Worm (Caenorhabditis elegans) whole organism, L1 larva: Measurements from ENCODE around the gene C06H5.12.

Experiments used
- C34B4.2 ChIP-seq: sonication (generic microtip); optimal IDR thresholded peaks from 2 replicates; lab custom pipeline; 2017; ENCODE audit warnings: mild to moderate bottlenecking, missing genetic modification characterization, missing compliant biosample characterization
- egl-27 ChIP-seq, 2 experiments: fragments of 150-350 bp in 1 of 2; sonication (generic microtip); optimal IDR thresholded peaks; 3 replicates each; lab custom pipeline; 2017 to 2018; ENCODE audit warnings: missing biosample characterization in 2 of 2, missing genetic modification characterization in 2 of 2, missing genetic modification reagents in 2 of 2
- elt-3 ChIP-seq, 6 experiments: fragments of 150-350 bp in 1 of 6; sonication (generic microtip); optimal IDR thresholded peaks; 2 replicates each; lab custom pipeline; 2017 to 2018; ENCODE audit warnings: missing biosample characterization in 6 of 6, missing genetic modification characterization in 6 of 6, inconsistent platforms in 1 of 6
- mep-1 ChIP-seq: fragments of 150-350 bp; optimal IDR thresholded peaks from 2 replicates; lab custom pipeline; 2014; ENCODE audit warnings: missing biosample characterization, missing genetic modification characterization
- nhr-19 ChIP-seq: fragments of 200-800 bp; sonication (Bioruptor generic); conservative IDR thresholded peaks from 2 replicates; pipeline ENCODE4 v1.3.6; 2022; ENCODE audit warnings: missing genetic modification characterization, missing compliant biosample characterization
- nhr-237 ChIP-seq: fragments of 150-350 bp; optimal IDR thresholded peaks from 2 replicates; lab custom pipeline; 2014; ENCODE audit warnings: missing biosample characterization, missing genetic modification characterization
- nhr-77 ChIP-seq: fragments of 150-350 bp; optimal IDR thresholded peaks from 2 replicates; lab custom pipeline; 2014; ENCODE audit warnings: missing biosample characterization, missing genetic modification characterization
- sup-37 ChIP-seq: fragments of 200-800 bp; sonication (Bioruptor generic); optimal IDR thresholded peaks from 2 replicates; lab custom pipeline; 2018; ENCODE audit warnings: mild to moderate bottlenecking, missing genetic modification characterization, missing compliant biosample characterization
- ztf-11 ChIP-seq, 2 experiments: sonication (generic microtip); optimal IDR thresholded peaks; 2 replicates each; lab custom pipeline; 2016 to 2017; ENCODE audit warnings: missing genetic modification characterization in 2 of 2, missing biosample characterization in 1 of 2, missing compliant biosample characterization in 1 of 2

- TF ChIP-seq egl-27 (tag; optimal IDR thresholded peaks at IDR 0.05; lab: Kevin White, UChicago) = no peak
- TF ChIP-seq elt-3 (tag; optimal IDR thresholded peaks at IDR 0.05; lab: Kevin White, UChicago) = no peak
- no peak for TF ChIP-seq C34B4.2 (tag; lab: Kevin White, UChicago)
- TF ChIP-seq nhr-19 = no peak
- TF ChIP-seq nhr-77 = no peak
- no peak for TF ChIP-seq ztf-11 (tag; optimal IDR thresholded peaks at IDR 0.05; lab: Kevin White, UChicago)
- TF ChIP-seq nhr-237 (tag; lab: Kevin White, UChicago) = no peak
- no peak for TF ChIP-seq mep-1 (tag; lab: Kevin White, UChicago)
- TF ChIP-seq sup-37 (GFP tag; lab: Kevin White, UChicago) = no peak
These were observed 35.5 kb upstream of the C06H5.12 start for ce11 chrV:17859065-17859464.
